Worm (Caenorhabditis elegans): ENCODE results near the gene F57F4.2.

ce11 chrV:6364806-6365205 lies 24.7 kb downstream of the F57F4.2 start:
- TF ChIP-seq ZK546.5 (tag; optimal IDR thresholded peaks at IDR 0.05) (no peak), nhr-10 (tag; optimal IDR thresholded peaks at IDR 0.05) (no peak), skn-1 (tag; optimal IDR thresholded peaks at IDR 0.05) (no peak), lsy-2 (tag; optimal IDR thresholded peaks at IDR 0.05) (no peak), unc-130 (GFP tag; optimal IDR thresholded peaks at IDR 0.05) (no peak), mdt-29 (GFP tag; IDR thresholded peaks at IDR 0.05) (no peak), tag-97 (GFP tag; IDR thresholded peaks at IDR 0.05) (no peak), mdl-1 (tag; optimal IDR thresholded peaks at IDR 0.05) (no peak), lir-3 (tag; optimal IDR thresholded peaks at IDR 0.05) (no peak), zag-1 (tag; optimal IDR thresholded peaks at IDR 0.05) (no peak)

All from whole organism, L4 larva.